Fruit fly (Drosophila melanogaster): Measurements from ENCODE around the gene jub.

jub gene

DNA sequence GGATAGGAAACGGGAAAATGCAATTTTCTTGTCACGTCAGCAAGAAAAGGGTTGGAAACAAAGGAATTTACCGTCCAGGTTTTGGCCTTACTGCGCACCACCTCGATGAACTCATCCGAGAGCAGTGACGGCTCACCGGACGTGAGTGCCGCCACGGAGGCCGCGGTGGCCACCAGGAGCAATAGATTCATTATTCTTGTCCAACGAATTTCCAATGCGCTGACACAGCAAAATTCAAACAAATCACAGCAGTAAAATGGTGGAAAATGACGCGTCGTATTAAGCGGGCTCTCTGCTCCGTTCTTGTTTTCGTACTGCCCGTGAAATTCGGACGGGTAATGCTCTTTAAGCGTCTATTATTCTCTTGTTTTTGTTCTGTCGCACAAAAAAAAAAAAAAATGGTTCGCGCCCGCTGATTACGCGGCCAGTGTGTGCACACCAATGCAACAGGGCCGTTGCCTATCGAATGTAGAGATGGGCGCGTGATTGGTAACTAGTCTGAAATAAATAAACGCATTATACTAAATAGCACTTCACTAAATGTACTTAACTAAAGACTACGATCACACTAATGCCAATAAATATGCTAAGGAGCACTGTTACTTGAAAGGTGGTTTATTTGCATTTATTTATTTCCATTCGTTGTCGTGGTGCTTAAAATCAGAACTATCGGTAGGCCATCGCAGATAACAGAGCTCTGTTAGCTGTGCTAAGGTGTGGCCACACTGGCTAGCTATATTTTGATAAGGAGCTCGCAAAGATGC, 48.2 kb downstream of the jub start, which contains the start of the genes CtsB and amrt (continued):
- TF ChIP-seq seq (GFP tag; IDR thresholded peaks at IDR 0.05) (no peak), chn (GFP tag; optimal IDR thresholded peaks at IDR 0.05) (peak; percentile 31), CG15601 (tag; optimal IDR thresholded peaks at IDR 0.05) (peak; percentile 9), Ets65A (GFP tag) (peak; percentile 95), Taf1 (GFP tag; IDR thresholded peaks at IDR 0.05) (no peak), Spps (tag; optimal IDR thresholded peaks at IDR 0.05) (no peak), Xbp1 (GFP tag; optimal IDR thresholded peaks at IDR 0.05) (peak; percentile 52), CG14710 (tag; optimal IDR thresholded peaks at IDR 0.05) (peak; percentile 100), salm (tag; optimal IDR thresholded peaks at IDR 0.05) (no peak), Nf-YC (tag; optimal IDR thresholded peaks at IDR 0.05) (peak; percentile 52), jigr1 (GFP tag; IDR thresholded peaks at IDR 0.05) (no peak), CG7987 (GFP tag; optimal IDR thresholded peaks at IDR 0.05) (no peak), sisA (GFP tag; IDR thresholded peaks at IDR 0.05) (0 out of 2 replicates have a peak, but pooled peaks have one; percentile 5), E2f2 (GFP tag; IDR thresholded peaks at IDR 0.05) (peak; percentile 53), CG11085 (GFP tag; IDR thresholded peaks at IDR 0.05) (no peak), BEAF-32 (GFP tag; optimal IDR thresholded peaks at IDR 0.05) (peak; percentile 93), CG16863 (GFP tag; optimal IDR thresholded peaks at IDR 0.05) (peak; percentile 17), CG32532 (GFP tag; IDR thresholded peaks at IDR 0.05) (peak; percentile 42; the same call in 1 of the 2 replicates), eve (GFP tag; optimal IDR thresholded peaks at IDR 0.05) (peak in 1 of 2 experiments; percentile 11), CG2199 (GFP tag; IDR thresholded peaks at IDR 0.05) (no peak), sima (GFP tag; optimal IDR thresholded peaks at IDR 0.05) (no peak), CG17568 (GFP tag; optimal IDR thresholded peaks at IDR 0.05) (no peak), onecut (GFP tag; IDR thresholded peaks at IDR 0.05) (no peak), CrebB (tag; optimal IDR thresholded peaks at IDR 0.05) (no peak), CG10431 (GFP tag; optimal IDR thresholded peaks at IDR 0.05) (no peak), dmrt99B (tag; optimal IDR thresholded peaks at IDR 0.05) (no peak), CG12391 (tag; optimal IDR thresholded peaks at IDR 0.05) (peak; percentile 56), Dip3 (GFP tag; optimal IDR thresholded peaks at IDR 0.05) (peak; percentile 38), Jarid2 (GFP tag; optimal IDR thresholded peaks at IDR 0.05) (peak; percentile 37), Asciz (GFP tag; optimal IDR thresholded peaks at IDR 0.05) (no peak), toy (GFP tag; IDR thresholded peaks at IDR 0.05) (no peak), unc-4 (GFP tag; IDR thresholded peaks at IDR 0.05; ENCODE audit: partially characterized antibody) (peak; percentile 80; the same call in 1 of the 2 replicates), CG2875 (GFP tag; optimal IDR thresholded peaks at IDR 0.05) (no peak), Hmx (GFP tag; optimal IDR thresholded peaks at IDR 0.05) (no peak), NfI (GFP tag; optimal IDR thresholded peaks at IDR 0.05) (peak; percentile 44), Ada2b (GFP tag; IDR thresholded peaks at IDR 0.05) (no peak), btn (GFP tag; optimal IDR thresholded peaks at IDR 0.05) (no peak), crc (GFP tag; optimal IDR thresholded peaks at IDR 0.05) (no peak), Hey (tag; optimal IDR thresholded peaks at IDR 0.05) (no peak), az2 (GFP tag; optimal IDR thresholded peaks at IDR 0.05) (peak; percentile 14), Mes4 (GFP tag; optimal IDR thresholded peaks at IDR 0.05) (peak; percentile 37), grn (GFP tag; optimal IDR thresholded peaks at IDR 0.05) (peak; percentile 46), GATAe (GFP tag; conservative IDR thresholded peaks at IDR 0.05) (peak; percentile 61; the same call in 1 of the 2 replicates), fd64A (GFP tag; optimal IDR thresholded peaks at IDR 0.05) (no peak), Hsf (GFP tag; optimal IDR thresholded peaks at IDR 0.05) (peak; percentile 48), zen (tag; optimal IDR thresholded peaks at IDR 0.05) (peak; percentile 40), nau (GFP tag; optimal IDR thresholded peaks at IDR 0.05) (no peak), CG10267 (tag; optimal IDR thresholded peaks at IDR 0.05) (peak; percentile 26), Poxn (GFP tag; IDR thresholded peaks at IDR 0.05) (no peak), CG10565 (GFP tag; optimal IDR thresholded peaks at IDR 0.05) (no peak)

Measured in whole organism, embryonic.